Worm (Caenorhabditis elegans): ENCODE data around the gene chs-2.

- TF ChIP-seq snpc-4 (tag; optimal IDR thresholded peaks at IDR 0.05) (no peak), blmp-1 (tag; optimal IDR thresholded peaks at IDR 0.05) (no peak), zag-1 (tag; optimal IDR thresholded peaks at IDR 0.05) (no peak), ceh-82 (tag; optimal IDR thresholded peaks at IDR 0.05) (no peak), vab-15 (tag; optimal IDR thresholded peaks at IDR 0.05) (no peak), nhr-84 (tag; optimal IDR thresholded peaks at IDR 0.05) (no peak), egl-27 (tag; optimal IDR thresholded peaks at IDR 0.05) (no peak), nhr-85 (tag) (no peak), unc-62 (GFP tag; optimal IDR thresholded peaks at IDR 0.05) (no peak)
Observed at ce11 chrII:152283-152682, 44.5 kb upstream of the chs-2 start, which contains the start of gene T25D3.3.

All from whole organism, L1 larva.